Worm (Caenorhabditis elegans): Measurements from ENCODE around the gene ges-1.
A peak's percentile ranks its signal among the peaks of the same experiment; 100 is the strongest.

The ges-1 gene

ce11 chrV:1432500-1433418, 822 bp upstream of the ges-1 start:
- TF ChIP-seq dve-1 (tag; optimal IDR thresholded peaks at IDR 0.05; ENCODE audit: insufficient read depth) (peak; percentile 28), nhr-111 (GFP tag; optimal IDR thresholded peaks at IDR 0.05) (no peak), mes-2 (tag; optimal IDR thresholded peaks at IDR 0.05; ENCODE audit: poor library complexity, severe bottlenecking) (no peak), ZK546.5 (tag; optimal IDR thresholded peaks at IDR 0.05) (no peak), lin-13 (GFP tag; optimal IDR thresholded peaks at IDR 0.05) (no peak), nhr-102 (tag; optimal IDR thresholded peaks at IDR 0.05) (no peak), mxl-3 (GFP tag; optimal IDR thresholded peaks at IDR 0.05) (no peak), F37D6.2 (tag; optimal IDR thresholded peaks at IDR 0.05) (no peak), ceh-32 (tag; optimal IDR thresholded peaks at IDR 0.05; ENCODE audit: poor library complexity) (no peak), lir-3 (tag; optimal IDR thresholded peaks at IDR 0.05) (no peak), ctbp-1 (GFP tag; IDR thresholded peaks at IDR 0.05) (no peak), nhr-237 (tag; optimal IDR thresholded peaks at IDR 0.05) (no peak), attf-4 (tag; optimal IDR thresholded peaks at IDR 0.05) (no peak), gei-8 (GFP tag; optimal IDR thresholded peaks at IDR 0.05) (no peak), hlh-11 (tag; optimal IDR thresholded peaks at IDR 0.05) (peak; percentile 4), daf-16 (GFP tag; optimal IDR thresholded peaks at IDR 0.05) (no peak), daf-16 (tag; optimal IDR thresholded peaks at IDR 0.05) (peak; percentile 90), lin-39 (tag; optimal IDR thresholded peaks at IDR 0.05) (no peak), aly-2 (tag; optimal IDR thresholded peaks at IDR 0.05) (no peak), hmg-1.1 (GFP tag; IDR thresholded peaks at IDR 0.05) (no peak), cey-2 (tag; optimal IDR thresholded peaks at IDR 0.05; ENCODE audit: borderline replicate concordance, insufficient read depth) (no peak), unc-62 (GFP tag; optimal IDR thresholded peaks at IDR 0.05 in 1 of 2) (peak in 1 of 2 experiments; percentile 87), unc-62 (tag; optimal IDR thresholded peaks at IDR 0.05) (no peak), zag-1 (tag; optimal IDR thresholded peaks at IDR 0.05) (no peak), pha-4 (GFP tag; IDR thresholded peaks at IDR 0.05) (no peak), pha-4 (tag; optimal IDR thresholded peaks at IDR 0.05) (no peak), pqm-1 (tag; optimal IDR thresholded peaks at IDR 0.05) (peak; percentile 64), zip-2 (tag; optimal IDR thresholded peaks at IDR 0.05) (no peak), lim-7 (GFP tag; IDR thresholded peaks at IDR 0.05) (no peak), ZK337.2 (GFP tag; IDR thresholded peaks at IDR 0.05) (no peak), mdt-29 (GFP tag; IDR thresholded peaks at IDR 0.05) (no peak), vab-7 (GFP tag; IDR thresholded peaks at IDR 0.05) (no peak), aha-1 (tag) (peak; percentile 97), Y5F2A.4 (GFP tag; optimal IDR thresholded peaks at IDR 0.05) (no peak), duxl-1 (tag; optimal IDR thresholded peaks at IDR 0.05; ENCODE audit: poor library complexity) (no peak), lin-15B (tag; optimal IDR thresholded peaks at IDR 0.05) (no peak), lin-38 (GFP tag; IDR thresholded peaks at IDR 0.05) (no peak), nhr-10 (tag; optimal IDR thresholded peaks at IDR 0.05) (no peak), tag-97 (GFP tag; IDR thresholded peaks at IDR 0.05) (no peak), nhr-48 (tag; optimal IDR thresholded peaks at IDR 0.05) (no peak), dmd-6 (GFP tag; IDR thresholded peaks at IDR 0.05) (no peak), set-16 (GFP tag; IDR thresholded peaks at IDR 0.05) (no peak), spr-3 (GFP tag; optimal IDR thresholded peaks at IDR 0.05) (no peak), daf-19 (GFP tag; conservative IDR thresholded peaks at IDR 0.05) (no peak), zfp-2 (tag; optimal IDR thresholded peaks at IDR 0.05) (no peak), F44E2.7 (GFP tag; IDR thresholded peaks at IDR 0.05) (no peak), nhr-28 (tag; optimal IDR thresholded peaks at IDR 0.05) (peak; percentile 87)
